Worm (Caenorhabditis elegans) whole organism, L2 larva: Measurements from ENCODE around the gene fbxa-37.

Experiments used
- C34F6.9 ChIP-seq: fragments of 150-350 bp; optimal IDR thresholded peaks from 2 replicates; lab custom pipeline; 2014; ENCODE audit warnings: missing biosample characterization, missing genetic modification characterization
- F13H6.1 ChIP-seq: sonication (generic microtip); optimal IDR thresholded peaks from 2 replicates; lab custom pipeline; 2016; ENCODE audit warnings: missing genetic modification characterization, missing compliant biosample characterization
- R02D3.7 ChIP-seq: fragments of 150-350 bp; optimal IDR thresholded peaks from 2 replicates; lab custom pipeline; 2014; ENCODE audit warnings: missing biosample characterization, missing genetic modification characterization
- alr-1 ChIP-seq: fragments of 150-350 bp; optimal IDR thresholded peaks from 2 replicates; lab custom pipeline; 2014; ENCODE audit warnings: missing biosample characterization, missing genetic modification characterization
- ama-1 ChIP-seq: fragments of 150-350 bp; optimal IDR thresholded peaks from 2 replicates; lab custom pipeline; 2018; ENCODE audit warnings: inconsistent platforms
- blmp-1 ChIP-seq: sonication (generic microtip); optimal IDR thresholded peaks from 2 replicates; lab custom pipeline; 2017; ENCODE audit warnings: missing genetic modification characterization, mild to moderate bottlenecking, missing compliant biosample characterization, antibody characterized with exemption, moderate library complexity; ENCODE audit not compliant: insufficient read depth
- ceh-16 ChIP-seq: fragments of 150-350 bp; optimal IDR thresholded peaks from 2 replicates; lab custom pipeline; 2014; ENCODE audit warnings: missing biosample characterization, missing genetic modification characterization
- ceh-82 ChIP-seq: fragments of 150-350 bp; optimal IDR thresholded peaks from 2 replicates; lab custom pipeline; 2014; ENCODE audit warnings: missing biosample characterization, missing genetic modification characterization
- crh-2 ChIP-seq: sonication (generic microtip); optimal IDR thresholded peaks from 2 replicates; lab custom pipeline; 2017; ENCODE audit warnings: missing biosample characterization, missing genetic modification characterization
- elt-1 ChIP-seq: fragments of 150-350 bp; optimal IDR thresholded peaks from 2 replicates; lab custom pipeline; 2014; ENCODE audit warnings: missing biosample characterization, missing genetic modification characterization
- fos-1 ChIP-seq: fragments of 150-350 bp; optimal IDR thresholded peaks from 2 replicates; lab custom pipeline; 2014; ENCODE audit warnings: missing biosample characterization, missing genetic modification characterization
- gmeb-1 ChIP-seq: fragments of 150-350 bp; optimal IDR thresholded peaks from 2 replicates; lab custom pipeline; 2014; ENCODE audit warnings: missing biosample characterization, missing genetic modification characterization
- lin-13 ChIP-seq: fragments of 150-350 bp; optimal IDR thresholded peaks from 2 replicates; lab custom pipeline; 2014; ENCODE audit warnings: missing biosample characterization, missing genetic modification reagents, missing genetic modification characterization
- lsy-2 ChIP-seq, 2 experiments: fragments of 150-350 bp in 1 of 2; sonication (generic microtip) in 1 of 2; optimal IDR thresholded peaks; 2 replicates each; lab custom pipeline; 2014 to 2017; ENCODE audit warnings: missing biosample characterization in 2 of 2, missing genetic modification characterization in 2 of 2
- mbf-1 ChIP-seq: sonication (generic microtip); optimal IDR thresholded peaks from 2 replicates; lab custom pipeline; 2017; ENCODE audit warnings: missing biosample characterization, missing genetic modification characterization
- nhr-10 ChIP-seq: sonication (generic microtip); optimal IDR thresholded peaks from 2 replicates; lab custom pipeline; 2017; ENCODE audit warnings: missing biosample characterization, missing genetic modification characterization
- nhr-12 ChIP-seq: fragments of 150-350 bp; optimal IDR thresholded peaks from 2 replicates; lab custom pipeline; 2014; ENCODE audit warnings: missing biosample characterization, missing genetic modification characterization
- nhr-129 ChIP-seq: fragments of 150-350 bp; optimal IDR thresholded peaks from 2 replicates; lab custom pipeline; 2014; ENCODE audit warnings: missing biosample characterization, missing genetic modification characterization
- nhr-21 ChIP-seq: fragments of 150-350 bp; optimal IDR thresholded peaks from 2 replicates; lab custom pipeline; 2014; ENCODE audit warnings: missing biosample characterization, missing genetic modification characterization
- nhr-23 ChIP-seq: fragments of 150-350 bp; optimal IDR thresholded peaks from 2 replicates; lab custom pipeline; 2014; ENCODE audit warnings: missing biosample characterization, missing genetic modification reagents, missing genetic modification characterization
- nhr-237 ChIP-seq: fragments of 150-350 bp; optimal IDR thresholded peaks from 2 replicates; lab custom pipeline; 2014; ENCODE audit warnings: missing biosample characterization, missing genetic modification characterization
- nhr-25 ChIP-seq: fragments of 150-350 bp; sonication (generic microtip); optimal IDR thresholded peaks from 3 replicates; lab custom pipeline; 2014; ENCODE audit warnings: missing biosample characterization, missing genetic modification characterization
- nhr-6 ChIP-seq: fragments of 150-350 bp; optimal IDR thresholded peaks from 2 replicates; lab custom pipeline; 2014; ENCODE audit warnings: missing biosample characterization, missing genetic modification characterization
- nhr-77 ChIP-seq: fragments of 150-350 bp; optimal IDR thresholded peaks from 2 replicates; lab custom pipeline; 2014; ENCODE audit warnings: missing biosample characterization, missing genetic modification characterization
- sma-9 ChIP-seq, 2 experiments: fragments of 150-350 bp in 1 of 2; sonication (generic microtip) in 1 of 2; optimal IDR thresholded peaks; 2 replicates each; lab custom pipeline; 2014 to 2016; ENCODE audit warnings: missing genetic modification characterization in 2 of 2, mild to moderate bottlenecking in 1 of 2, missing biosample characterization in 1 of 2, missing compliant biosample characterization in 1 of 2, missing genetic modification reagents in 1 of 2, moderate library complexity in 1 of 2
- snpc-4 ChIP-seq: fragments of 150-350 bp; optimal IDR thresholded peaks from 2 replicates; lab custom pipeline; 2014; ENCODE audit warnings: missing biosample characterization, missing genetic modification characterization
- unc-39 ChIP-seq: fragments of 150-350 bp; optimal IDR thresholded peaks from 2 replicates; lab custom pipeline; 2014; ENCODE audit warnings: missing biosample characterization, missing genetic modification characterization
- unc-55 ChIP-seq: fragments of 150-350 bp; sonication (generic microtip); optimal IDR thresholded peaks from 3 replicates; lab custom pipeline; 2014; ENCODE audit warnings: missing biosample characterization, missing genetic modification reagents, missing genetic modification characterization
- unc-62 ChIP-seq: fragments of 150-350 bp; optimal IDR thresholded peaks from 2 replicates; lab custom pipeline; 2014; ENCODE audit warnings: missing biosample characterization, missing genetic modification reagents, missing genetic modification characterization
- ztf-11 ChIP-seq: sonication (generic microtip); optimal IDR thresholded peaks from 2 replicates; lab custom pipeline; 2017; ENCODE audit warnings: missing biosample characterization, missing genetic modification characterization

Gene fbxa-37

DNA sequence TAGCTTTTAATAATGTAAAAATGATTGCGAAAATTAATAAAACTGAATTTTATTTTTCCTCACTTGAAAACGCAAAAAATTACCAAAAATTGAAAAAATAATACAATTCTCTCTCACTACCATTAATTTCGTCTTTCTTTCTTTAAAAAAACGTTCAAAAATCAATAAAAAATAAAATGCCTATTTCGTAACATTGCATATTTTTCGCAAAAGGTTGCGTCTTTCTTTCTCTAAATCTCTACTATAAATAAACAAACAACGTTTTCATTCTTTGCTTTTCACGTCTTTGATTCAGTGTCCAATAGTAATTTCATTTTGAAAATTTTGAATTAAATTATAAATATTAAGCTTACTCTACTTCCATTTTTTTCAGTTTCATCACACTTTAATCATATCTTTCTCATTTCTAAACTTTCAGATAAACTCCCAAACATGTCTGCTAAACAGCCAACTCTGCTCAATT, at the start of gene fbxa-37:
Gene fbxa-37 (plus strand): TSS at position 413 of the 463 bp plus-strand sequence.
- peak; percentile 98 for TF ChIP-seq nhr-129
- peak; percentile 20 for TF ChIP-seq fos-1
- TF ChIP-seq crh-2 (tag; lab: Kevin White, UChicago): peak; percentile 26
- TF ChIP-seq C34F6.9: peak; percentile 67
- TF ChIP-seq unc-55 (GFP tag; lab: Kevin White, UChicago): peak; percentile 82
- no peak for TF ChIP-seq F13H6.1 (tag; lab: Kevin White, UChicago)

DNA sequence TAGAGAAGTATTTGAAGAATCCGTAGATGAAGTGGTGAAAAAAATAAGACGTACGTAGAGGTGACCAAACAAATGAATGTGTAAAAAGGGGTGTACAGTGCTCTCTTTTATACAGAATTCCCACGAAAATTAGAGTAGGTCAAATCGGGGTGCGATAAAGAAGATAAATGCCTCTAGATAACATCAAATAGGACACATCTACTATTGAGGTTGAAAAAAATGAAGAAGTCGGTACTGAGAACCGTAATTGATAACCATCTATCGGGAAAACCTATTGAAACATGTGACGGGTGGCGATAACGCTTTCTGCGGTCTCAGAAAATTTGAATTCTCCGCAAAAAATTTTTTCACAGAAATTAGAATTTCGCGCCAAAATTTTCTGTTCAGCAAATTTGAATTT, 46.1 kb upstream of the fbxa-37 start, which contains the start of gene fbxa-61:
Gene fbxa-61 (plus strand): TSS at position 345 of the 400 bp plus-strand sequence.
- TF ChIP-seq sma-9 (GFP tag; optimal IDR thresholded peaks at IDR 0.05; lab: Kevin White, UChicago) (peak; percentile 29), sma-9 (tag; optimal IDR thresholded peaks at IDR 0.05; lab: Kevin White, UChicago) (no peak), nhr-10 (no peak)

DNA sequence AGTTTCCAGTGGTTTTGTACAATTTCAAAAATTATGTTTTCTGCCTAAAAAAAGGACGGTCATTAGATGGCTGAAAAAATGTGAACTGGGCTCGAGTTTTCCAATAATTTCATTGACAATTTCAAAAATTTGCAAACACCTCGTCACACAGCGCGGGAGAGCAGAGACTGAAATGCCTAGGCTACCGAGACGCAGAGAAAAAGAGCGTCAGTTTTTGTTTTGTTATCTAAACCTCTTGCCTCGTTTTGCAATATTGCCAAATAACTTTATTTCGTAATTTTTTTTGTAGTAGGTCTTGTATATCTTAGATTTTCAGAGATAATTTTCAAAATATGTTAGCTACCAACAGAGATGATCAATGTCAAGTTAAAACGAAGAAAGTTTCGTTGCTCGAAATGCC, 41.6 kb upstream of the fbxa-37 start, which contains the start of gene fbxa-63:
Gene fbxa-63 (plus strand): TSS at position 310 of the 400 bp plus-strand sequence.
- TF ChIP-seq elt-1 (no peak), snpc-4 (tag; lab: Kevin White, UChicago) (no peak), sma-9 (GFP tag; optimal IDR thresholded peaks at IDR 0.05; lab: Kevin White, UChicago) (peak; percentile 33), sma-9 (tag; optimal IDR thresholded peaks at IDR 0.05; lab: Kevin White, UChicago) (no peak), ztf-11 (tag; lab: Kevin White, UChicago) (no peak), unc-55 (GFP tag; lab: Kevin White, UChicago) (peak; percentile 81), C34F6.9 (peak; percentile 59), lsy-2 (tag; optimal IDR thresholded peaks at IDR 0.05; lab: Kevin White, UChicago) (peak; percentile 32 to 41), nhr-129 (peak; percentile 99), ceh-16 (tag; lab: Kevin White, UChicago) (no peak), nhr-6 (no peak), R02D3.7 (tag; lab: Kevin White, UChicago) (no peak)

DNA sequence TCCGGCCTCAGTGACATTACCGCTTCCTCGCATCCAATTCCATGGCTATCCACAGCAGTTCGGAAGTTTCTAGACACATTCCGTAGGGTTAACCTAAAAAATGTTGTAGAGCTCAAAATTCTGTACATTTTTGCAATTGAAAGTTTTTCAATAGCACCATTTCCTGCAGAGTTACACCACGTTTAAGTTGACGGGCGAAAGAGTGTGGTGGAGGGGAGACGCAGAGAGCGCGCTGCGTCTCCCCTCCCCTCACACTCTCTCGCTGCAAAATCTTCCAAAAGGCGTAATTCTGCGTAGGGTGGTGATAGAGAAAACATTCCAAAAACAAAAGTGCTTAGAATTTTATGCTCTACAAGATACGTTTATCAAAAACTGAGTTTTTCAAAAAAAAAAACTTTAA, 36.5 kb upstream of the fbxa-37 start:
- TF ChIP-seq sma-9 (GFP tag; optimal IDR thresholded peaks at IDR 0.05; lab: Kevin White, UChicago) (no peak), sma-9 (tag; optimal IDR thresholded peaks at IDR 0.05; lab: Kevin White, UChicago) (no peak), ceh-82 (tag; lab: Kevin White, UChicago) (no peak), unc-62 (GFP tag; lab: Kevin White, UChicago) (no peak), fos-1 (no peak), snpc-4 (tag; lab: Kevin White, UChicago) (no peak), elt-1 (no peak), ztf-11 (tag; lab: Kevin White, UChicago) (no peak), nhr-12 (tag; lab: Kevin White, UChicago) (no peak), blmp-1 (tag; lab: Kevin White, UChicago) (no peak)

DNA sequence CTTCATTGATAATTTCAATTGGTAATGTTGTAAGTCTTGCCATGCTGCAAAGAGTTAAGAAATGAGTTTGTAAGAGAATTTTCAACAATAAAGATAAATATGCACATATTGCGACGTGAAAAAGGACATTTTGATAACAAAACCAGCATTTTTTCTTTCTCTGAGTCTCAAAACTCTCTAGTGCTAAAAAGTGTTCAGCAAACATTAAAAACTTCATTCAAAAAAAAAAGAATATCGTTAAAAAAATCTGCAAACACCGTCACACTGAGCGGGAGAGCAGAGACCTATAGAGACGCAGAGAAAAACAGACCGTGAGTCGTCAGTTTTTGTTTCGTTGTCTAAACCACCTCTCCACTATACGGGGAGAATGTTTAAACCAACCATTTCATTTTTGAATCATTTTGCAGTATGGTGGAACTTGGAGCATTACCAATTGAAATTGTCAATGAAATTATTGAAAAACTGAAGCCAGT, 35.6 kb upstream of the fbxa-37 start, which contains the start of the genes fbxa-76 and fbxa-77:
Gene fbxa-76 (minus strand): TSS at position 51 of the 473 bp plus-strand sequence.
Gene fbxa-77 (plus strand): TSS at position 365 of the 473 bp plus-strand sequence.
- no peak for TF ChIP-seq nhr-6
- no peak for TF ChIP-seq ama-1 (lab: Kevin White, UChicago)
- no peak for TF ChIP-seq gmeb-1 (tag; lab: Kevin White, UChicago)
- peak; percentile 10 for TF ChIP-seq lin-13 (GFP tag; lab: Kevin White, UChicago)
- no peak for TF ChIP-seq alr-1 (tag; lab: Kevin White, UChicago)
- peak; percentile 41 for TF ChIP-seq crh-2 (tag; lab: Kevin White, UChicago)
- peak; percentile 58 for TF ChIP-seq sma-9 (GFP tag; optimal IDR thresholded peaks at IDR 0.05; lab: Kevin White, UChicago)
- no peak for TF ChIP-seq sma-9 (tag; optimal IDR thresholded peaks at IDR 0.05; lab: Kevin White, UChicago)
- TF ChIP-seq lsy-2 (tag; optimal IDR thresholded peaks at IDR 0.05; lab: Kevin White, UChicago): peak in 1 of 2 experiments; percentile 52
- no peak for TF ChIP-seq blmp-1 (tag; lab: Kevin White, UChicago)
- TF ChIP-seq nhr-21 (tag; lab: Kevin White, UChicago): no peak
- no peak for TF ChIP-seq nhr-77 (tag; lab: Kevin White, UChicago)
- peak; percentile 73 for TF ChIP-seq unc-55 (GFP tag; lab: Kevin White, UChicago)
- no peak for TF ChIP-seq nhr-237
- TF ChIP-seq C34F6.9: peak; percentile 38
- TF ChIP-seq ztf-11 (tag; lab: Kevin White, UChicago): no peak
- TF ChIP-seq mbf-1 (tag; lab: Kevin White, UChicago): no peak
- TF ChIP-seq nhr-23: no peak
- peak; percentile 52 for TF ChIP-seq F13H6.1 (tag; lab: Kevin White, UChicago)
- peak; percentile 14 for TF ChIP-seq nhr-25 (tag; lab: Kevin White, UChicago)
- peak; percentile 71 for TF ChIP-seq nhr-129
- peak; percentile 71 for TF ChIP-seq fos-1
- TF ChIP-seq unc-62 (GFP tag; lab: Kevin White, UChicago): no peak
- no peak for TF ChIP-seq unc-39 (tag; lab: Kevin White, UChicago)
